Fruit fly (Drosophila melanogaster): ENCODE measurements around the gene CG17681.

Gene CG17681

DNA sequence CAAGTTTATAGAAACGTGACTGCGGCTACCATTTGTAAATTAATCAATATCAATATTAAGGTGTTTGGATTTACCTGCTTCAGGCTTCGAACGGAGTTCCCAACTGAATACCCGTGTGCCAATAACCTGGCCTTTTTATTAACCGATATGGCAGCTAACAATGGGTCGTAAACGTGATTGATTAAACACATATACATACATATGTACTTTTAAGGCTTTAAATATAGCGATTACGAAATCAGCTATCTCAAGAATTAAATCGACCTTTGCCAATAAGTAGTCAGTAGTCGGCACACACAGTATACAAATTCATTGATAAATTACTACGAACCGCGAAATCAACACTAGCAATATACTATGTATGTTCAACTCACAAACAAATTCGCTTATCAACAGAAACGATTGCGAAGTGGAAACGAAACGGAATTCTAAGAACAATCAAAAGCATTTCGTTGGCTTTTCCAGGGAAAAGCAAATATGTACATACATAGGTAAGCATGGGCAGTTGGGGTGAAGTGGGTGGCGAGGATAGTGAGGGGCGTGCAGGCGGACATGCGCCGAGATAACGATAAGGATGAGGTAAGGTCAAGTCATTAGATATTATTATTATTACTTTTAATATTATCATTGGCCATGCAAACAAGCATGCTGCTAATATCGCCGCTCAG lies 4.2 kb upstream of the CG17681 start (continued):
- no peak for TF ChIP-seq CG1832 (GFP tag; optimal IDR thresholded peaks at IDR 0.05)
- no peak for TF ChIP-seq jigr1 (GFP tag; IDR thresholded peaks at IDR 0.05)
- TF ChIP-seq CG2712 (tag; optimal IDR thresholded peaks at IDR 0.05): peak; percentile 44
- TF ChIP-seq CG7271 (tag; optimal IDR thresholded peaks at IDR 0.05): peak; percentile 37
- no peak for TF ChIP-seq CG4730 (GFP tag; IDR thresholded peaks at IDR 0.05)
- peak; percentile 6 for TF ChIP-seq Hsf (GFP tag; optimal IDR thresholded peaks at IDR 0.05)
- TF ChIP-seq CG2875 (GFP tag; optimal IDR thresholded peaks at IDR 0.05): peak; percentile 69
- TF ChIP-seq danr (GFP tag; IDR thresholded peaks at IDR 0.05): no peak
- TF ChIP-seq Atf-2 (GFP tag; optimal IDR thresholded peaks at IDR 0.05): no peak
- TF ChIP-seq exex (tag; optimal IDR thresholded peaks at IDR 0.05): peak; percentile 95
- TF ChIP-seq CG8290 (GFP tag; optimal IDR thresholded peaks at IDR 0.05): peak; percentile 63
- peak; percentile 46 to 84 for TF ChIP-seq CG8290 (tag; optimal IDR thresholded peaks at IDR 0.05)
- peak; percentile 27 for TF ChIP-seq slou (GFP tag; optimal IDR thresholded peaks at IDR 0.05)
- TF ChIP-seq CG7556 (GFP tag; optimal IDR thresholded peaks at IDR 0.05): peak; percentile 41
- no peak for TF ChIP-seq en (GFP tag; optimal IDR thresholded peaks at IDR 0.05)
- TF ChIP-seq trh (GFP tag; optimal IDR thresholded peaks at IDR 0.05): peak; percentile 1
- TF ChIP-seq CG12391 (tag; optimal IDR thresholded peaks at IDR 0.05): no peak
- peak; percentile 66; the same call in 1 of the 3 replicates for TF ChIP-seq zfh1 (GFP tag; IDR thresholded peaks at IDR 0.05)
- peak; percentile 61 for TF ChIP-seq Mad (GFP tag; optimal IDR thresholded peaks at IDR 0.05)
- peak; percentile 54 for TF ChIP-seq CG10147 (GFP tag; optimal IDR thresholded peaks at IDR 0.05)
- peak; percentile 38; the same call in 1 of the 3 replicates for TF ChIP-seq C15 (GFP tag; IDR thresholded peaks at IDR 0.05)
- TF ChIP-seq CG2202 (tag; optimal IDR thresholded peaks at IDR 0.05): peak; percentile 80
- TF ChIP-seq pho (GFP tag; optimal IDR thresholded peaks at IDR 0.05): no peak
- TF ChIP-seq CG12219 (GFP tag; optimal IDR thresholded peaks at IDR 0.05): peak; percentile 72
- no peak for TF ChIP-seq CG34422 (GFP tag; IDR thresholded peaks at IDR 0.05)
- TF ChIP-seq eve (GFP tag; optimal IDR thresholded peaks at IDR 0.05): peak in 1 of 2 experiments; percentile 64
- no peak for TF ChIP-seq abd-A (tag; optimal IDR thresholded peaks at IDR 0.05)
- peak; percentile 76 for TF ChIP-seq NFAT (GFP tag; IDR thresholded peaks at IDR 0.05)
- TF ChIP-seq nmo (GFP tag; optimal IDR thresholded peaks at IDR 0.05): no peak
- no peak for TF ChIP-seq E2f1 (GFP tag; IDR thresholded peaks at IDR 0.05)
- 0 out of 2 replicates have a peak, but pooled peaks have one; percentile 28 for TF ChIP-seq aop (GFP tag; IDR thresholded peaks at IDR 0.05)
- TF ChIP-seq btn (GFP tag; optimal IDR thresholded peaks at IDR 0.05): no peak
- peak; percentile 42; the same call in 1 of the 2 replicates for TF ChIP-seq E2f2 (GFP tag; IDR thresholded peaks at IDR 0.05)
- TF ChIP-seq sens-2 (GFP tag; IDR thresholded peaks at IDR 0.05): 0 out of 2 replicates have a peak, but pooled peaks have one; percentile 6
- peak; percentile 45 for TF ChIP-seq run (tag; optimal IDR thresholded peaks at IDR 0.05)
- TF ChIP-seq gem (tag; optimal IDR thresholded peaks at IDR 0.05): peak; percentile 66
- TF ChIP-seq CG16815 (GFP tag; optimal IDR thresholded peaks at IDR 0.05): no peak
- TF ChIP-seq sr (GFP tag; IDR thresholded peaks at IDR 0.05): peak; percentile 68; the same call in 2 of the 3 replicates
- no peak for TF ChIP-seq CG9609 (GFP tag; optimal IDR thresholded peaks at IDR 0.05)
- TF ChIP-seq fru (optimal IDR thresholded peaks at IDR 0.05): no peak
- TF ChIP-seq insv (GFP tag; optimal IDR thresholded peaks at IDR 0.05): peak in 1 of 2 experiments; percentile 26
- no peak for TF ChIP-seq stwl (tag; optimal IDR thresholded peaks at IDR 0.05)
- no peak for TF ChIP-seq Trl (optimal IDR thresholded peaks at IDR 0.05)
- TF ChIP-seq Trl (GFP tag; optimal IDR thresholded peaks at IDR 0.05): peak; percentile 64
- peak; percentile 3 to 48 for TF ChIP-seq Pdp1 (GFP tag; optimal IDR thresholded peaks at IDR 0.05)
- no peak for TF ChIP-seq vfl (GFP tag; optimal IDR thresholded peaks at IDR 0.05)
- no peak for TF ChIP-seq CG14860 (GFP tag; IDR thresholded peaks at IDR 0.05; ENCODE audit: partially characterized antibody)
- peak; percentile 42 for TF ChIP-seq Sox102F (GFP tag; optimal IDR thresholded peaks at IDR 0.05)
- no peak for TF ChIP-seq ato (GFP tag; IDR thresholded peaks at IDR 0.05; ENCODE audit: partially characterized antibody)
- TF ChIP-seq tgo (GFP tag; IDR thresholded peaks at IDR 0.05): peak; percentile 30; the same call in 1 of the 3 replicates
- no peak for TF ChIP-seq sna (GFP tag; IDR thresholded peaks at IDR 0.05; ENCODE audit: partially characterized antibody)

All from whole organism, embryonic.